Fruit fly (Drosophila melanogaster) Kc167 (cell line): ENCODE results near the gene Stat92E.

Experiments
- h ChIP-seq: fragments of >200 bp; optimal IDR thresholded peaks from 3 replicates; lab custom pipeline; 2018; ENCODE audit warnings: missing external identifiers
- psq ChIP-seq: fragments of >200 bp; optimal IDR thresholded peaks from 2 replicates; lab custom pipeline; 2017; ENCODE audit warnings: missing external identifiers

DNA sequence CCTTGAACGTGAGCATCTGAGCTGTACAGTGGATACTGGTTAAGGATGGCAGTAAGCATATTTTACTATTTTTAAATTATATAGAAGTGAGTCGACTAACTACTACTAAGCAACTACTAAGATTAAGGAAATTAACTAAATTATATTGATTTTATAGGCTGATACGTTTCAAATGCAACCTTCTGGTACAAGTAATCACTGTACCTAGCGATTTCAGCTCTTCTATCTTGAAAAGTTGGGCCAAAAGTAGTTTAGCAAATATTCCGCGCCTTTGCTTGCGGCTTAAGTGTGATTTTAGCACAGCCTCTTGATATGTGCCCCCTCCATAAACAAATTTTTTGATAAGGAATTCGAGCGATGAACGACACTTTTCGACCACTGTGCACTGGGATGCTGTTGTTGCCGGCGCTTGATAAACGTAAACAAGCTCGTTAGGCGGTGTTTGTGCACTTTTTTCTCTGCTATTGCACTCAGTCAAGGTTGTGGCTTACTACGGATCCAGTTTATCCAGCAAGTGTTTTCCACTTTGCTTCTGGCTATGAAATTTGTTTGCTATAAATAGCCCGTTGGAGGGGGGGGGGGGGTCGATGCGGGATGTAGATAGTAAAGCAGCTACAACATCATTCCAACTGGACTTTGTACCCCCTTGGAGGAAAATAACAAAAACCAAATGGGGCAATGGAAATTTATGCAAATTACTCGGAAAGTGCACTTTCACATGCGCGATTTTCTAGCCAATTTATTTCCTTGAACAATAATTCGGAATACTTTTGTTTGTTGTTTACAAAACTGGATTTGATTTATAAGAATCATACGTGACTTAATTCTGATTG lies 4.4 kb upstream of the Stat92E start:
- no peak for TF ChIP-seq h (lab: Kevin White, UChicago)
- no peak for TF ChIP-seq psq (lab: Kevin White, UChicago)
